Fruit fly (Drosophila melanogaster) whole organism, embryonic: ENCODE data around the gene CG45002.

ENCODE experiments used
- ATbp ChIP-seq: fragments of 200-800 bp; sonication (Bioruptor generic); optimal IDR thresholded peaks from 2 replicates; lab custom pipeline; 2017; ENCODE audit warnings: missing biosample characterization, mild to moderate bottlenecking, missing genetic modification characterization, missing genetic modification reagents
- Ada2b ChIP-seq: fragments of 200-800 bp; sonication (Bioruptor generic); IDR thresholded peaks from 2 replicates; pipeline ENCODE4 v1.3.6; 2022; ENCODE audit warnings: missing biosample characterization, missing genetic modification characterization
- CG10267 ChIP-seq: fragments of 200-800 bp; sonication (Bioruptor generic); optimal IDR thresholded peaks from 2 replicates; lab custom pipeline; 2018; ENCODE audit warnings: missing biosample characterization, mild to moderate bottlenecking, missing genetic modification characterization, moderate library complexity
- CG13287 ChIP-seq: fragments of 200-800 bp; sonication (Bioruptor generic); IDR thresholded peaks from 2 replicates; pipeline ENCODE4 v1.3.6; 2022; ENCODE audit warnings: missing biosample characterization, missing genetic modification characterization; ENCODE audit not compliant: partially characterized antibody
- CG15514 ChIP-seq: fragments of 200-800 bp; sonication (Bioruptor generic); optimal IDR thresholded peaks from 3 replicates; lab custom pipeline; 2017; ENCODE audit warnings: missing biosample characterization, missing genetic modification characterization, mild to moderate bottlenecking, moderate library complexity, missing genetic modification reagents
- CG15601 ChIP-seq: fragments of 200-800 bp; sonication (Bioruptor generic); optimal IDR thresholded peaks from 3 replicates; lab custom pipeline; 2019; ENCODE audit warnings: missing biosample characterization, mild to moderate bottlenecking, missing genetic modification characterization, moderate library complexity
- CG16813 ChIP-seq: fragments of 200-800 bp; sonication (Bioruptor generic); IDR thresholded peaks from 3 replicates; pipeline ENCODE4 v1.3.6; 2022; ENCODE audit warnings: missing biosample characterization, missing genetic modification characterization; ENCODE audit not compliant: partially characterized antibody
- CG17328 ChIP-seq: fragments of 200-800 bp; sonication (Bioruptor generic); IDR thresholded peaks from 2 replicates; pipeline ENCODE4 v1.3.6; 2022; ENCODE audit warnings: missing biosample characterization, missing genetic modification characterization
- CG17385 ChIP-seq: fragments of 200-800 bp; sonication (Bioruptor generic); optimal IDR thresholded peaks from 3 replicates; lab custom pipeline; 2018; ENCODE audit warnings: missing biosample characterization, mild to moderate bottlenecking, missing genetic modification characterization
- CG17912 ChIP-seq: fragments of 200-800 bp; sonication (Bioruptor generic); optimal IDR thresholded peaks from 2 replicates; lab custom pipeline; 2018; ENCODE audit warnings: missing biosample characterization, mild to moderate bottlenecking, missing genetic modification characterization
- CG18011 ChIP-seq: fragments of 200-800 bp; sonication (Bioruptor generic); optimal IDR thresholded peaks from 2 replicates; lab custom pipeline; 2017; ENCODE audit warnings: missing biosample characterization, missing genetic modification characterization, mild to moderate bottlenecking, moderate library complexity, missing genotype
- CG18599 ChIP-seq: fragments of 200-800 bp; sonication (Bioruptor generic); optimal IDR thresholded peaks from 3 replicates; lab custom pipeline; 2017; ENCODE audit warnings: missing biosample characterization, missing genetic modification characterization, mild to moderate bottlenecking, moderate library complexity, missing genetic modification reagents
- CG2678 ChIP-seq: fragments of 200-800 bp; sonication (Bioruptor generic); optimal IDR thresholded peaks from 3 replicates; lab custom pipeline; 2019; ENCODE audit warnings: missing biosample characterization, mild to moderate bottlenecking, missing genetic modification characterization, moderate library complexity
- CG3281 ChIP-seq: fragments of 200-800 bp; sonication (Bioruptor generic); optimal IDR thresholded peaks from 3 replicates; lab custom pipeline; 2017; ENCODE audit warnings: missing biosample characterization, mild to moderate bottlenecking, missing genetic modification characterization
- CG33213 ChIP-seq: fragments of 200-800 bp; sonication (Bioruptor generic); optimal IDR thresholded peaks from 3 replicates; lab custom pipeline; 2016; ENCODE audit warnings: missing biosample characterization, missing genetic modification characterization
- CG6254 ChIP-seq: fragments of 200-800 bp; sonication (Bioruptor generic); optimal IDR thresholded peaks from 3 replicates; lab custom pipeline; 2017; ENCODE audit warnings: mild to moderate bottlenecking, missing biosample characterization, missing genetic modification reagents, missing genetic modification characterization
- CG6854 ChIP-seq: fragments of 200-800 bp; sonication (Bioruptor generic); optimal IDR thresholded peaks from 3 replicates; lab custom pipeline; 2017; ENCODE audit warnings: missing biosample characterization, mild to moderate bottlenecking, missing genetic modification characterization
- CG7271 ChIP-seq: fragments of 200-800 bp; sonication (Bioruptor generic); optimal IDR thresholded peaks from 2 replicates; lab custom pipeline; 2018; ENCODE audit warnings: missing biosample characterization, mild to moderate bottlenecking, missing genetic modification characterization, moderate library complexity
- CG9215 ChIP-seq: fragments of 200-800 bp; sonication (Bioruptor generic); IDR thresholded peaks from 2 replicates; pipeline ENCODE4 v1.3.6; 2022; ENCODE audit warnings: missing biosample characterization, missing genetic modification characterization
- CG9609 ChIP-seq: fragments of 200-800 bp; sonication (Bioruptor generic); optimal IDR thresholded peaks from 3 replicates; lab custom pipeline; 2016; ENCODE audit warnings: missing biosample characterization, missing genetic modification characterization
- CG9876 ChIP-seq: fragments of 200-800 bp; sonication (Bioruptor generic); optimal IDR thresholded peaks from 2 replicates; lab custom pipeline; 2016; ENCODE audit warnings: missing biosample characterization, missing genetic modification characterization
- CHES-1-like ChIP-seq: fragments of 200-800 bp; sonication (Bioruptor generic); optimal IDR thresholded peaks from 2 replicates; lab custom pipeline; 2016; ENCODE audit warnings: missing biosample characterization, missing genetic modification characterization
- D19B ChIP-seq: fragments of 200-800 bp; sonication (Bioruptor generic); optimal IDR thresholded peaks from 2 replicates; lab custom pipeline; 2017; ENCODE audit warnings: missing biosample characterization, mild to moderate bottlenecking, missing genetic modification characterization
- Hr51 ChIP-seq, 2 experiments: fragments of 200-800 bp; sonication (Bioruptor generic); optimal IDR thresholded peaks; 2 replicates in 1 of 2; 3 replicates in 1 of 2; lab custom pipeline; 2016 to 2018; ENCODE audit warnings: missing biosample characterization in 2 of 2, missing genetic modification characterization in 2 of 2, mild to moderate bottlenecking in 1 of 2, moderate library complexity in 1 of 2
- Kr ChIP-seq: fragments of 200-800 bp; sonication (Bioruptor generic); optimal IDR thresholded peaks from 2 replicates; lab custom pipeline; 2017; ENCODE audit warnings: missing biosample characterization, mild to moderate bottlenecking, missing genetic modification characterization
- Max ChIP-seq: fragments of 200-800 bp; sonication (Bioruptor generic); optimal IDR thresholded peaks from 2 replicates; lab custom pipeline; 2016; ENCODE audit warnings: missing biosample characterization, mild to moderate bottlenecking, missing genetic modification characterization
- Opbp ChIP-seq: fragments of 200-800 bp; sonication (Bioruptor generic); IDR thresholded peaks from 3 replicates; pipeline ENCODE4 v1.3.6; 2022; ENCODE audit warnings: missing biosample characterization, missing genetic modification characterization; ENCODE audit not compliant: partially characterized antibody
- Optix ChIP-seq: fragments of 200-800 bp; sonication (Bioruptor generic); IDR thresholded peaks from 3 replicates; pipeline ENCODE4 v1.3.6; 2022; ENCODE audit warnings: missing biosample characterization, missing genetic modification characterization
- Pdp1 ChIP-seq, 2 experiments: fragments of 200-800 bp; sonication (Bioruptor generic); optimal IDR thresholded peaks; 3 replicates each; lab custom pipeline; 2016; ENCODE audit warnings: missing biosample characterization in 2 of 2, missing genetic modification characterization in 2 of 2, mild to moderate bottlenecking in 1 of 2, moderate library complexity in 1 of 2
- Six4 ChIP-seq: fragments of 200-800 bp; sonication (Bioruptor generic); optimal IDR thresholded peaks from 2 replicates; lab custom pipeline; 2016; ENCODE audit warnings: missing biosample characterization, missing genetic modification characterization
- Sry-δ ChIP-seq: fragments of 200-800 bp; sonication (Bioruptor generic); optimal IDR thresholded peaks from 2 replicates; lab custom pipeline; 2016; ENCODE audit warnings: missing biosample characterization, missing genetic modification characterization
- Stat92E ChIP-seq, 3 experiments: fragments of >200 bp in 2 of 3; fragments of 200-800 bp in 1 of 3; sonication (Bioruptor generic) in 1 of 3; optimal IDR thresholded peaks; 2 replicates each; lab custom pipeline; 2017 to 2019; ENCODE audit warnings: missing biosample characterization in 3 of 3, missing genetic modification characterization in 3 of 3, mild to moderate bottlenecking in 1 of 3, moderate library complexity in 1 of 3
- chinmo ChIP-seq: fragments of 200-800 bp; sonication (Bioruptor generic); IDR thresholded peaks from 4 replicates; pipeline ENCODE4 v1.3.6; 2022; ENCODE audit warnings: missing biosample characterization, missing genetic modification characterization; ENCODE audit not compliant: partially characterized antibody
- croc ChIP-seq: fragments of 200-800 bp; sonication (Bioruptor generic); conservative IDR thresholded peaks from 3 replicates; pipeline ENCODE4 v1.3.6; 2022; ENCODE audit warnings: missing biosample characterization, missing genetic modification characterization
- gsb-n ChIP-seq: fragments of 200-800 bp; sonication (Bioruptor generic); optimal IDR thresholded peaks from 3 replicates; lab custom pipeline; 2018; ENCODE audit warnings: missing biosample characterization, mild to moderate bottlenecking, missing genetic modification characterization
- her ChIP-seq: fragments of 200-800 bp; sonication (Bioruptor generic); optimal IDR thresholded peaks from 2 replicates; lab custom pipeline; 2016; ENCODE audit warnings: missing biosample characterization, missing genetic modification characterization
- mam ChIP-seq: fragments of 200-800 bp; sonication (Bioruptor generic); optimal IDR thresholded peaks from 3 replicates; lab custom pipeline; 2016; ENCODE audit warnings: missing biosample characterization, missing genetic modification characterization
- nmo ChIP-seq: fragments of 200-800 bp; sonication (Bioruptor generic); optimal IDR thresholded peaks from 2 replicates; lab custom pipeline; 2018; ENCODE audit warnings: missing biosample characterization, mild to moderate bottlenecking, missing genetic modification characterization, moderate library complexity
- oc ChIP-seq: fragments of 200-800 bp; sonication (Bioruptor generic); optimal IDR thresholded peaks from 2 replicates; lab custom pipeline; 2018; ENCODE audit warnings: missing biosample characterization, mild to moderate bottlenecking, missing genetic modification characterization, moderate library complexity
- phol ChIP-seq: fragments of 200-800 bp; sonication (Bioruptor generic); optimal IDR thresholded peaks from 3 replicates; lab custom pipeline; 2018; ENCODE audit warnings: missing biosample characterization, mild to moderate bottlenecking, missing genetic modification characterization, moderate library complexity
- psq ChIP-seq: fragments of 200-800 bp; sonication (Bioruptor generic); optimal IDR thresholded peaks from 2 replicates; lab custom pipeline; 2017; ENCODE audit warnings: missing biosample characterization, missing genetic modification characterization
- run ChIP-seq: fragments of 200-800 bp; sonication (Bioruptor generic); optimal IDR thresholded peaks from 3 replicates; lab custom pipeline; 2018; ENCODE audit warnings: missing biosample characterization, mild to moderate bottlenecking, missing genetic modification characterization
- scrt ChIP-seq: fragments of 200-800 bp; sonication (Bioruptor generic); optimal IDR thresholded peaks from 2 replicates; lab custom pipeline; 2018; ENCODE audit warnings: missing biosample characterization, mild to moderate bottlenecking, missing genetic modification characterization, moderate library complexity
- slbo ChIP-seq: fragments of 200-800 bp; sonication (Bioruptor generic); IDR thresholded peaks from 2 replicates; pipeline ENCODE4 v1.3.6; 2022; ENCODE audit warnings: missing biosample characterization, missing genetic modification characterization
- stc ChIP-seq: fragments of 200-800 bp; sonication (Bioruptor generic); IDR thresholded peaks from 2 replicates; pipeline ENCODE4 v1.3.6; 2022; ENCODE audit warnings: missing biosample characterization, missing genetic modification characterization
- sug ChIP-seq: fragments of 200-800 bp; optimal IDR thresholded peaks from 2 replicates; lab custom pipeline; 2019; ENCODE audit warnings: missing biosample characterization, mild to moderate bottlenecking, missing genetic modification characterization, moderate library complexity
- tap ChIP-seq: fragments of 200-800 bp; optimal IDR thresholded peaks from 3 replicates; lab custom pipeline; 2019; ENCODE audit warnings: missing biosample characterization, mild to moderate bottlenecking, missing genetic modification characterization, moderate library complexity
- tgo ChIP-seq: fragments of 200-800 bp; sonication (Bioruptor generic); IDR thresholded peaks from 3 replicates; pipeline ENCODE4 v1.3.6; 2022; ENCODE audit warnings: missing biosample characterization, missing genetic modification characterization
- tin ChIP-seq: fragments of 200-800 bp; sonication (Bioruptor generic); optimal IDR thresholded peaks from 3 replicates; lab custom pipeline; 2016; ENCODE audit warnings: missing biosample characterization, missing genetic modification characterization

CG45002 gene

DNA sequence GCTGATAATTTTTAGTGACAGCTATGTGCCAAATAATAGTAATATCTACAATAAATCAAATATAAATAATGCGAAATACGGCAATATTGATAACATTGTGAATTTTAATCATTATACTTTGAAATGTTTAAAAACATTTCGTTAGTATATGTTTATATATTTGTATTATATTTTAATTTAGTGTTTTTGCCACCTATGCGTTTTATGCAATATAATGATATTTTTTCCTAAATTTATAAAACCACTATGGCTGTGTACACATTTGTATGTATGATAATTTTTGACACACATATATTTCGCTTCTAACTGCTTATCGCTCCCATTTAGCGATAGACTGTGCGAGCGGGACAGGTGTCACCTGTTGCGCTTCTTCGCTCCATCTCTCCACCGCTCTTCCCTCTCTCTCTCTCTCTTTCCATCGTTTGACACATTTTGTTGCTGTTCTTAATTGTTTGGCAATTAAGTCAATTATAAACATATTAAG lies 122.4 kb downstream of the CG45002 start (continued):
- TF ChIP-seq CG2678 = peak; percentile 91
- no peak for TF ChIP-seq CG13287
- no peak for TF ChIP-seq CG9215
- TF ChIP-seq CG9876 (GFP tag; lab: Kevin White, UChicago) = no peak
- TF ChIP-seq CG15601 (tag; lab: Kevin White, UChicago) = no peak
- TF ChIP-seq mam (GFP tag; lab: Kevin White, UChicago) = no peak
- TF ChIP-seq CG10267 (tag; lab: Kevin White, UChicago) = peak; percentile 53
- TF ChIP-seq Ada2b (GFP tag; lab: Robert Waterston, UW) = 0 out of 2 replicates have a peak, but pooled peaks have one; percentile 20
- TF ChIP-seq Sry-δ (GFP tag; lab: Kevin White, UChicago) = no peak
- no peak for TF ChIP-seq CG9609
- no peak for TF ChIP-seq Optix (GFP tag; lab: Robert Waterston, UW)
- TF ChIP-seq Opbp (GFP tag; lab: Robert Waterston, UW) = no peak
- TF ChIP-seq tap (tag; lab: Kevin White, UChicago) = peak; percentile 48
- TF ChIP-seq Hr51 (GFP tag; optimal IDR thresholded peaks at IDR 0.05; lab: Kevin White, UChicago) = peak in 1 of 2 experiments; percentile 87
- no peak for TF ChIP-seq CG18011
- no peak for TF ChIP-seq CG16813 (GFP tag; lab: Robert Waterston, UW)
- TF ChIP-seq Max (GFP tag; lab: Kevin White, UChicago) = no peak
- no peak for TF ChIP-seq CG6254 (GFP tag; lab: Kevin White, UChicago)
- peak; percentile 64 for TF ChIP-seq nmo (GFP tag; lab: Kevin White, UChicago)
- TF ChIP-seq her (GFP tag; lab: Kevin White, UChicago) = no peak
- peak; percentile 49; the same call in 1 of the 3 replicates for TF ChIP-seq tgo
- peak; percentile 47 for TF ChIP-seq sug (tag; lab: Kevin White, UChicago)
- no peak for TF ChIP-seq Six4
- TF ChIP-seq stc (GFP tag; lab: Robert Waterston, UW) = peak; percentile 49; the same call in 1 of the 2 replicates
- no peak for TF ChIP-seq tin (GFP tag; lab: Kevin White, UChicago)
- TF ChIP-seq CG17328 = no peak
- peak; percentile 81 for TF ChIP-seq CG18599
- TF ChIP-seq D19B (GFP tag; lab: Kevin White, UChicago) = peak; percentile 26
- TF ChIP-seq Pdp1 (GFP tag; optimal IDR thresholded peaks at IDR 0.05; lab: Kevin White, UChicago) = no peak
- TF ChIP-seq ATbp (GFP tag; lab: Kevin White, UChicago) = peak; percentile 0
- peak; percentile 53 for TF ChIP-seq run (tag; lab: Kevin White, UChicago)
- TF ChIP-seq phol (tag; lab: Kevin White, UChicago) = peak; percentile 52
- peak; percentile 69 for TF ChIP-seq slbo (GFP tag; lab: Robert Waterston, UW)
- no peak for TF ChIP-seq CG33213
- peak; percentile 21 for TF ChIP-seq CG15514
- TF ChIP-seq croc = no peak
- TF ChIP-seq oc (tag; lab: Kevin White, UChicago) = peak; percentile 31
- peak; percentile 57 for TF ChIP-seq CG6854 (GFP tag; lab: Kevin White, UChicago)
- no peak for TF ChIP-seq psq (GFP tag; lab: Kevin White, UChicago)
- TF ChIP-seq Kr (GFP tag; lab: Kevin White, UChicago) = no peak
- TF ChIP-seq CG3281 (GFP tag; lab: Kevin White, UChicago) = peak; percentile 78
- TF ChIP-seq CG7271 (tag; lab: Kevin White, UChicago) = no peak
- peak; percentile 24 for TF ChIP-seq gsb-n
- no peak for TF ChIP-seq CHES-1-like (GFP tag; lab: Kevin White, UChicago)
- TF ChIP-seq chinmo (GFP tag; lab: Robert Waterston, UW) = 0 out of 4 replicates have a peak, but pooled peaks have one; percentile 19
- peak; percentile 64 for TF ChIP-seq CG17385 (GFP tag; lab: Kevin White, UChicago)
- TF ChIP-seq CG17912 (GFP tag; lab: Kevin White, UChicago) = no peak
- peak; percentile 50 for TF ChIP-seq scrt
- TF ChIP-seq Stat92E (GFP tag; optimal IDR thresholded peaks at IDR 0.05; lab: Kevin White, UChicago) = no peak
